Fruit fly (Drosophila melanogaster) whole organism, embryonic: Measurements from ENCODE around the gene CG18649.

ENCODE experiments used
- CG10431 ChIP-seq: fragments of 200-800 bp; sonication (Bioruptor generic); optimal IDR thresholded peaks from 3 replicates; lab custom pipeline; 2018; ENCODE audit warnings: missing biosample characterization, mild to moderate bottlenecking, missing genetic modification characterization
- CG10543 ChIP-seq: fragments of 200-800 bp; sonication (Bioruptor generic); optimal IDR thresholded peaks from 3 replicates; lab custom pipeline; 2017; ENCODE audit warnings: missing biosample characterization, mild to moderate bottlenecking, missing genetic modification characterization, moderate library complexity
- CG10654 ChIP-seq: fragments of 200-800 bp; sonication (Bioruptor generic); optimal IDR thresholded peaks from 2 replicates; lab custom pipeline; 2016; ENCODE audit warnings: missing biosample characterization, missing genetic modification characterization
- CG12071 ChIP-seq: fragments of 200-800 bp; sonication (Bioruptor generic); optimal IDR thresholded peaks from 3 replicates; lab custom pipeline; 2018; ENCODE audit warnings: missing biosample characterization, mild to moderate bottlenecking, missing genetic modification characterization
- CG12236 ChIP-seq: fragments of 200-800 bp; sonication (Bioruptor generic); optimal IDR thresholded peaks from 2 replicates; lab custom pipeline; 2016; ENCODE audit warnings: missing biosample characterization, missing genetic modification characterization
- CG17568 ChIP-seq: fragments of 200-800 bp; sonication (Bioruptor generic); optimal IDR thresholded peaks from 2 replicates; lab custom pipeline; 2018; ENCODE audit warnings: missing biosample characterization, mild to moderate bottlenecking, missing genetic modification characterization, moderate library complexity
- CG17612 ChIP-seq: fragments of 200-800 bp; sonication (Bioruptor generic); IDR thresholded peaks from 2 replicates; pipeline ENCODE4 v1.3.6; 2022; ENCODE audit warnings: missing biosample characterization, missing genetic modification characterization
- CG18011 ChIP-seq: fragments of 200-800 bp; sonication (Bioruptor generic); optimal IDR thresholded peaks from 2 replicates; lab custom pipeline; 2017; ENCODE audit warnings: missing biosample characterization, missing genetic modification characterization, mild to moderate bottlenecking, moderate library complexity, missing genotype
- CG2712 ChIP-seq: fragments of 200-800 bp; optimal IDR thresholded peaks from 3 replicates; lab custom pipeline; 2019; ENCODE audit warnings: missing biosample characterization, mild to moderate bottlenecking, missing genetic modification characterization, moderate library complexity
- CG3281 ChIP-seq: fragments of 200-800 bp; sonication (Bioruptor generic); optimal IDR thresholded peaks from 3 replicates; lab custom pipeline; 2017; ENCODE audit warnings: missing biosample characterization, mild to moderate bottlenecking, missing genetic modification characterization
- CG4328 ChIP-seq: fragments of 200-800 bp; sonication (Bioruptor generic); optimal IDR thresholded peaks from 3 replicates; lab custom pipeline; 2017; ENCODE audit warnings: missing biosample characterization, missing genetic modification reagents, missing genetic modification characterization
- CG4617 ChIP-seq: fragments of 200-800 bp; sonication (Bioruptor generic); optimal IDR thresholded peaks from 3 replicates; lab custom pipeline; 2016; ENCODE audit warnings: missing biosample characterization, missing genetic modification characterization, borderline replicate concordance
- CG6175 ChIP-seq: fragments of 200-800 bp; sonication (Bioruptor generic); IDR thresholded peaks from 3 replicates; pipeline ENCODE4 v1.3.6; 2022; ENCODE audit warnings: missing biosample characterization, missing genetic modification characterization
- CG8089 ChIP-seq: fragments of 200-800 bp; sonication (Bioruptor generic); optimal IDR thresholded peaks from 3 replicates; lab custom pipeline; 2016; ENCODE audit warnings: missing biosample characterization, missing genetic modification characterization
- CG8290 ChIP-seq, 3 experiments: fragments of 200-800 bp; sonication (Bioruptor generic); optimal IDR thresholded peaks; 2 replicates each; lab custom pipeline; 2016 to 2019; ENCODE audit warnings: missing biosample characterization in 3 of 3, missing genetic modification characterization in 3 of 3, mild to moderate bottlenecking in 2 of 3, moderate library complexity in 1 of 3
- CG8478 ChIP-seq: fragments of >200 bp; optimal IDR thresholded peaks from 2 replicates; lab custom pipeline; 2018
- Chrac-16 ChIP-seq: fragments of 200-800 bp; sonication (Bioruptor generic); optimal IDR thresholded peaks from 3 replicates; lab custom pipeline; 2016; ENCODE audit warnings: missing biosample characterization, missing genetic modification characterization
- CkIIα-i1 ChIP-seq: fragments of 200-800 bp; sonication (Bioruptor generic); IDR thresholded peaks from 2 replicates; pipeline ENCODE4 v1.3.6; 2022; ENCODE audit warnings: missing biosample characterization, missing genetic modification characterization
- Dad ChIP-seq: fragments of 200-800 bp; sonication (Bioruptor generic); optimal IDR thresholded peaks from 3 replicates; lab custom pipeline; 2016; ENCODE audit warnings: missing biosample characterization, missing genetic modification characterization
- Gug ChIP-seq: fragments of 200-800 bp; sonication (Bioruptor generic); IDR thresholded peaks from 4 replicates; pipeline ENCODE4 v1.3.6; 2022; ENCODE audit warnings: missing biosample characterization, missing genetic modification characterization
- H15 ChIP-seq: fragments of 200-800 bp; sonication (Bioruptor generic); IDR thresholded peaks from 3 replicates; pipeline ENCODE4 v1.3.6; 2022; ENCODE audit warnings: missing biosample characterization, missing genetic modification characterization
- HLHmδ ChIP-seq: fragments of 200-800 bp; sonication (Bioruptor generic); optimal IDR thresholded peaks from 2 replicates; lab custom pipeline; 2018; ENCODE audit warnings: missing biosample characterization, mild to moderate bottlenecking, missing genetic modification characterization, moderate library complexity
- Kr ChIP-seq: fragments of 200-800 bp; sonication (Bioruptor generic); optimal IDR thresholded peaks from 2 replicates; lab custom pipeline; 2017; ENCODE audit warnings: missing biosample characterization, mild to moderate bottlenecking, missing genetic modification characterization
- MBD-R2 ChIP-seq: fragments of 200-800 bp; sonication (Bioruptor generic); IDR thresholded peaks from 2 replicates; pipeline ENCODE4 v1.3.6; 2022; ENCODE audit warnings: missing biosample characterization, missing genetic modification characterization
- Mes4 ChIP-seq: fragments of 200-800 bp; sonication (Bioruptor generic); optimal IDR thresholded peaks from 2 replicates; lab custom pipeline; 2016; ENCODE audit warnings: missing biosample characterization, missing genetic modification characterization
- Optix ChIP-seq: fragments of 200-800 bp; sonication (Bioruptor generic); IDR thresholded peaks from 3 replicates; pipeline ENCODE4 v1.3.6; 2022; ENCODE audit warnings: missing biosample characterization, missing genetic modification characterization
- Xrp1 ChIP-seq: fragments of 200-800 bp; sonication (Bioruptor generic); IDR thresholded peaks from 2 replicates; pipeline ENCODE4 v1.3.6; 2022; ENCODE audit warnings: missing biosample characterization, missing genetic modification characterization
- abd-A ChIP-seq: fragments of 200-800 bp; sonication (Bioruptor generic); optimal IDR thresholded peaks from 3 replicates; lab custom pipeline; 2019; ENCODE audit warnings: missing biosample characterization, mild to moderate bottlenecking, missing genetic modification characterization, moderate library complexity
- amos ChIP-seq: fragments of 200-800 bp; sonication (Bioruptor generic); IDR thresholded peaks from 2 replicates; pipeline ENCODE4 v1.3.6; 2022; ENCODE audit warnings: missing biosample characterization, missing genetic modification characterization; ENCODE audit not compliant: partially characterized antibody
- ash1 ChIP-seq: fragments of 200-800 bp; sonication (Bioruptor generic); optimal IDR thresholded peaks from 2 replicates; lab custom pipeline; 2018; ENCODE audit warnings: missing biosample characterization, mild to moderate bottlenecking, missing genetic modification characterization
- ato ChIP-seq: fragments of 200-800 bp; sonication (Bioruptor generic); IDR thresholded peaks from 2 replicates; pipeline ENCODE4 v1.3.6; 2022; ENCODE audit warnings: missing biosample characterization, missing genetic modification characterization; ENCODE audit not compliant: partially characterized antibody
- az2 ChIP-seq: fragments of 200-800 bp; sonication (Bioruptor generic); optimal IDR thresholded peaks from 3 replicates; lab custom pipeline; 2016; ENCODE audit warnings: missing biosample characterization, missing genetic modification characterization
- bcd ChIP-seq: fragments of 200-800 bp; sonication (Bioruptor generic); optimal IDR thresholded peaks from 2 replicates; lab custom pipeline; 2017; ENCODE audit warnings: missing biosample characterization, mild to moderate bottlenecking, missing genetic modification characterization
- caup ChIP-seq: fragments of 200-800 bp; sonication (Bioruptor generic); optimal IDR thresholded peaks from 3 replicates; lab custom pipeline; 2017; ENCODE audit warnings: missing biosample characterization, mild to moderate bottlenecking, missing genetic modification characterization, moderate library complexity; ENCODE audit not compliant: severe bottlenecking
- chif ChIP-seq, 2 experiments: fragments of 200-800 bp; sonication (Bioruptor generic); optimal IDR thresholded peaks; 3 replicates each; lab custom pipeline; 2016; ENCODE audit warnings: missing biosample characterization in 2 of 2, missing genetic modification characterization in 2 of 2
- ci ChIP-seq: fragments of 200-800 bp; sonication (Bioruptor generic); IDR thresholded peaks from 3 replicates; pipeline ENCODE4 v1.3.6; 2022; ENCODE audit warnings: missing biosample characterization, missing genetic modification characterization
- dan ChIP-seq: fragments of 200-800 bp; sonication (Bioruptor generic); IDR thresholded peaks from 2 replicates; pipeline ENCODE4 v1.3.6; 2022; ENCODE audit warnings: missing biosample characterization, missing genetic modification characterization
- disco-r ChIP-seq: fragments of 200-800 bp; sonication (Bioruptor generic); optimal IDR thresholded peaks from 2 replicates; lab custom pipeline; 2016; ENCODE audit warnings: missing biosample characterization, missing genetic modification characterization
- fd102C ChIP-seq: fragments of 200-800 bp; sonication (Bioruptor generic); optimal IDR thresholded peaks from 2 replicates; lab custom pipeline; 2018; ENCODE audit warnings: missing biosample characterization, mild to moderate bottlenecking, missing genetic modification characterization, moderate library complexity
- gfzf ChIP-seq: fragments of 200-800 bp; sonication (Bioruptor generic); optimal IDR thresholded peaks from 2 replicates; lab custom pipeline; 2016; ENCODE audit warnings: missing biosample characterization, mild to moderate bottlenecking, missing genetic modification characterization, moderate library complexity
- her ChIP-seq: fragments of 200-800 bp; sonication (Bioruptor generic); optimal IDR thresholded peaks from 2 replicates; lab custom pipeline; 2016; ENCODE audit warnings: missing biosample characterization, missing genetic modification characterization
- maf-S ChIP-seq: fragments of 200-800 bp; sonication (Bioruptor generic); optimal IDR thresholded peaks from 2 replicates; lab custom pipeline; 2016; ENCODE audit warnings: missing biosample characterization, missing genetic modification characterization
- peb ChIP-seq: fragments of 200-800 bp; sonication (Bioruptor generic); IDR thresholded peaks from 2 replicates; pipeline ENCODE4 v1.3.6; 2022; ENCODE audit warnings: missing biosample characterization, missing genetic modification characterization
- rib ChIP-seq: fragments of 200-800 bp; sonication (Bioruptor generic); IDR thresholded peaks from 2 replicates; pipeline ENCODE4 v1.3.6; 2022; ENCODE audit warnings: missing biosample characterization, missing genetic modification characterization
- slbo ChIP-seq: fragments of 200-800 bp; sonication (Bioruptor generic); IDR thresholded peaks from 2 replicates; pipeline ENCODE4 v1.3.6; 2022; ENCODE audit warnings: missing biosample characterization, missing genetic modification characterization
- tx ChIP-seq: fragments of 200-800 bp; sonication (Bioruptor generic); optimal IDR thresholded peaks from 2 replicates; lab custom pipeline; 2016; ENCODE audit warnings: missing biosample characterization, missing genetic modification characterization
- vnd ChIP-seq: fragments of 200-800 bp; sonication (Bioruptor generic); IDR thresholded peaks from 3 replicates; pipeline ENCODE4 v1.3.6; 2022; ENCODE audit warnings: missing biosample characterization, missing genetic modification characterization; ENCODE audit not compliant: partially characterized antibody
- zen ChIP-seq: fragments of 200-800 bp; sonication (Bioruptor generic); optimal IDR thresholded peaks from 3 replicates; lab custom pipeline; 2018; ENCODE audit warnings: missing biosample characterization, mild to moderate bottlenecking, missing genetic modification characterization, moderate library complexity
- zf30C ChIP-seq: fragments of 200-800 bp; sonication (Bioruptor generic); optimal IDR thresholded peaks from 3 replicates; lab custom pipeline; 2018; ENCODE audit warnings: missing biosample characterization, mild to moderate bottlenecking, missing genetic modification characterization

Gene CG18649

DNA sequence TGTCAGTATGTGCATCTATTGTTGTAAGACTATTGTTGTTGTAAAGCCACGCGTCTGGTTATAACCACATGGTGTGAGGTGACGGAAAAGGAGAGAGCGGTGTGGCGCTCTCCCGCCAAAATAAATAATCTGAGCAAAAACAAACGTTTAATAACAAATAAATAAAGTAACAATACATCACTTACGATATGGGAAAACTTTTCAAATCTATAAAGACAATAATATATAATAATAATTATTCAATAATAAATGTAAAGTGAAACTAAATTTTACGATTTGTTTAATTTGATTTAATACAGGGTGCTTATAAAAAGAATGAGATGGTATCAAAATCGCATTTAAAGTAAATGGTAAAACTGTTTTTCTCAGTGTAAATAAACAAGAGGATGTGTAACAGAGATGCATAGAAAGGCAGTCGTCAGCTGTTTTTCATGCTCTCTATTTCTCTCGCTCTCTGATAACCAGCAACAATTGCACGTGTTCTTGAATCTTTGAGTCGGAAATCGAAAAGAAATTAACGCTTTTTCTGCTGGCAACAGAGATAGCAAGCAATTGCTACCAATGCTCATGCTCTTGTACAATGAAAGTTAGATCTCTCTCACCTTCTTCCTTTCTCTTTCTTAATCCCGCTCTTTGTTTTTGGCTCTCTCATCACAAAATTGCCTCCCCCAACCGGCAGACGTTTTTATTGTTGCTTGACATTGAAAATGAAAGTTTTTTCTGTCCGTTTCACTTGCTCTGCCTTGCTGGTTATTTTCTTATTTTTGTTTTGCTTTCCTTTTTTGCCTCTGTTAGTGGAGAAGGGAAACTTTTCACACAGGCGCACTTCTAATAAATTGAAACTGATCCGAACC is 45.0 kb upstream of the CG18649 start (continued):
- TF ChIP-seq caup (GFP tag; lab: Kevin White, UChicago) (peak; percentile 84), CG10654 (GFP tag; lab: Kevin White, UChicago) (peak; percentile 81), vnd (no peak), CG10543 (peak; percentile 82), CG4617 (GFP tag; lab: Kevin White, UChicago) (no peak), chif (GFP tag; optimal IDR thresholded peaks at IDR 0.05; lab: Kevin White, UChicago) (no peak), Optix (GFP tag; lab: Robert Waterston, UW) (no peak), amos (GFP tag; lab: Robert Waterston, UW) (no peak), fd102C (GFP tag; lab: Kevin White, UChicago) (peak; percentile 47), az2 (GFP tag; lab: Kevin White, UChicago) (peak; percentile 80), gfzf (GFP tag; lab: Kevin White, UChicago) (no peak), maf-S (GFP tag; lab: Kevin White, UChicago) (peak; percentile 15), peb (peak; percentile 75), CG8478 (no peak), H15 (GFP tag; lab: Robert Waterston, UW) (peak; percentile 66; the same call in 2 of the 3 replicates), CG4328 (peak; percentile 82), CG8089 (GFP tag; lab: Kevin White, UChicago) (no peak), Mes4 (GFP tag; lab: Kevin White, UChicago) (no peak), Xrp1 (GFP tag; lab: Robert Waterston, UW) (peak; percentile 94), CkIIα-i1 (GFP tag; lab: Robert Waterston, UW) (no peak), abd-A (peak; percentile 53), ash1 (no peak), tx (no peak), disco-r (GFP tag; lab: Kevin White, UChicago) (peak; percentile 12), Gug (peak; percentile 15; the same call in 1 of the 4 replicates), MBD-R2 (GFP tag; lab: Robert Waterston, UW) (no peak), CG6175 (GFP tag; lab: Robert Waterston, UW) (0 out of 3 replicates have a peak, but pooled peaks have one; percentile 13), Dad (GFP tag; lab: Kevin White, UChicago) (no peak), bcd (peak; percentile 82), CG18011 (GFP tag; lab: Kevin White, UChicago) (no peak), her (GFP tag; lab: Kevin White, UChicago) (peak; percentile 34), HLHmδ (GFP tag; lab: Kevin White, UChicago) (no peak), zf30C (GFP tag; lab: Kevin White, UChicago) (peak; percentile 91), zen (tag; lab: Kevin White, UChicago) (peak; percentile 89), Kr (no peak), rib (GFP tag; lab: Robert Waterston, UW) (no peak; the same call in 1 of the 2 replicates), CG2712 (tag; lab: Kevin White, UChicago) (peak; percentile 97), ci (peak; percentile 59; the same call in 2 of the 3 replicates), dan (GFP tag; lab: Robert Waterston, UW) (no peak), Chrac-16 (peak; percentile 47), ato (no peak), slbo (GFP tag; lab: Robert Waterston, UW) (peak; percentile 71), CG10431 (GFP tag; lab: Kevin White, UChicago) (peak; percentile 58), CG12236 (GFP tag; lab: Kevin White, UChicago) (no peak), CG8290 (GFP tag; optimal IDR thresholded peaks at IDR 0.05; lab: Kevin White, UChicago) (peak; percentile 34), CG8290 (tag; optimal IDR thresholded peaks at IDR 0.05; lab: Kevin White, UChicago) (no peak), CG12071 (GFP tag; lab: Kevin White, UChicago) (no peak), CG3281 (GFP tag; lab: Kevin White, UChicago) (peak; percentile 92), CG17612 (GFP tag; lab: Robert Waterston, UW) (no peak), CG17568 (peak; percentile 67)
